Worm (Caenorhabditis elegans) whole organism, mixed stage, embryonic: ENCODE measurements around the gene F58E6.5.

ENCODE experiments used
- bed-3 ChIP-seq: fragments of 200-800 bp; sonication (Bioruptor generic); optimal IDR thresholded peaks from 3 replicates; lab custom pipeline; 2018; ENCODE audit warnings: mild to moderate bottlenecking, missing genetic modification characterization, moderate library complexity, missing compliant biosample characterization
- blmp-1 ChIP-seq: fragments of 150-350 bp; optimal IDR thresholded peaks from 2 replicates; lab custom pipeline; 2014; ENCODE audit warnings: missing biosample characterization, missing genetic modification characterization
- ceh-39 ChIP-seq: fragments of 150-350 bp; optimal IDR thresholded peaks from 2 replicates; lab custom pipeline; 2014; ENCODE audit warnings: missing biosample characterization, missing genetic modification characterization
- ceh-43 ChIP-seq: fragments of 200-800 bp; sonication (Bioruptor generic); optimal IDR thresholded peaks from 2 replicates; lab custom pipeline; 2018; ENCODE audit warnings: mild to moderate bottlenecking, missing genetic modification characterization, moderate library complexity, missing compliant biosample characterization
- ceh-83 ChIP-seq: fragments of 200-800 bp; sonication (Bioruptor generic); optimal IDR thresholded peaks from 2 replicates; lab custom pipeline; 2018; ENCODE audit warnings: mild to moderate bottlenecking, missing genetic modification characterization, missing compliant biosample characterization
- ces-1 ChIP-seq: fragments of 150-350 bp; optimal IDR thresholded peaks from 2 replicates; lab custom pipeline; 2014; ENCODE audit warnings: missing biosample characterization, missing genetic modification reagents, missing genetic modification characterization
- cnd-1 ChIP-seq: fragments of 200-800 bp; sonication (Bioruptor generic); optimal IDR thresholded peaks from 2 replicates; lab custom pipeline; 2018; ENCODE audit warnings: mild to moderate bottlenecking, missing genetic modification characterization, missing compliant biosample characterization
- drap-1 ChIP-seq: fragments of 200-800 bp; sonication (Bioruptor generic); optimal IDR thresholded peaks from 3 replicates; lab custom pipeline; 2018; ENCODE audit warnings: mild to moderate bottlenecking, missing genetic modification characterization, missing compliant biosample characterization
- elt-1 ChIP-seq: sonication (generic microtip); optimal IDR thresholded peaks from 2 replicates; lab custom pipeline; 2017; ENCODE audit warnings: missing genetic modification characterization, mild to moderate bottlenecking, missing compliant biosample characterization, antibody characterized with exemption, moderate library complexity, borderline replicate concordance; ENCODE audit not compliant: insufficient read depth
- elt-3 ChIP-seq: fragments of 150-350 bp; optimal IDR thresholded peaks from 2 replicates; lab custom pipeline; 2014; ENCODE audit warnings: missing biosample characterization, missing genetic modification characterization
- flh-1 ChIP-seq: fragments of 200-800 bp; sonication (Bioruptor generic); optimal IDR thresholded peaks from 2 replicates; lab custom pipeline; 2018; ENCODE audit warnings: mild to moderate bottlenecking, missing genetic modification characterization, moderate library complexity, missing compliant biosample characterization
- ham-2 ChIP-seq: fragments of 200-800 bp; sonication (Bioruptor generic); optimal IDR thresholded peaks from 2 replicates; lab custom pipeline; 2018; ENCODE audit warnings: mild to moderate bottlenecking, missing genetic modification characterization, missing compliant biosample characterization
- lin-32 ChIP-seq: fragments of 200-800 bp; sonication (Bioruptor generic); optimal IDR thresholded peaks from 2 replicates; lab custom pipeline; 2018; ENCODE audit warnings: mild to moderate bottlenecking, missing genetic modification characterization, missing compliant biosample characterization
- lsy-2 ChIP-seq: fragments of 150-350 bp; optimal IDR thresholded peaks from 2 replicates; lab custom pipeline; 2014; ENCODE audit warnings: missing biosample characterization, missing genetic modification characterization
- mab-5 ChIP-seq: fragments of 150-350 bp; optimal IDR thresholded peaks from 2 replicates; lab custom pipeline; 2014; ENCODE audit warnings: missing biosample characterization, missing genetic modification characterization
- mep-1 ChIP-seq: fragments of 150-350 bp; optimal IDR thresholded peaks from 2 replicates; lab custom pipeline; 2017; ENCODE audit warnings: missing biosample characterization, missing genetic modification reagents, missing genetic modification characterization, inconsistent platforms
- mls-2 ChIP-seq: sonication (generic microtip); optimal IDR thresholded peaks from 2 replicates; lab custom pipeline; 2016; ENCODE audit warnings: mild to moderate bottlenecking, missing genetic modification characterization, moderate library complexity, missing compliant biosample characterization
- nhr-12 ChIP-seq: fragments of 150-350 bp; optimal IDR thresholded peaks from 2 replicates; lab custom pipeline; 2014; ENCODE audit warnings: missing biosample characterization, missing genetic modification characterization
- nhr-2 ChIP-seq: fragments of 150-350 bp; optimal IDR thresholded peaks from 2 replicates; lab custom pipeline; 2014; ENCODE audit warnings: missing biosample characterization, missing genetic modification characterization
- nhr-237 ChIP-seq: fragments of 150-350 bp; optimal IDR thresholded peaks from 2 replicates; lab custom pipeline; 2014; ENCODE audit warnings: missing biosample characterization, missing genetic modification characterization
- nhr-28 ChIP-seq: fragments of 150-350 bp; optimal IDR thresholded peaks from 2 replicates; lab custom pipeline; 2014; ENCODE audit warnings: missing biosample characterization, missing genetic modification characterization
- nhr-76 ChIP-seq: sonication (generic microtip); optimal IDR thresholded peaks from 2 replicates; lab custom pipeline; 2017; ENCODE audit warnings: missing biosample characterization, missing genetic modification characterization
- pha-4 ChIP-seq: fragments of 150-350 bp; optimal IDR thresholded peaks from 2 replicates; lab custom pipeline; 2018; ENCODE audit warnings: missing biosample characterization, missing genetic modification reagents, missing genetic modification characterization
- sem-2 ChIP-seq: fragments of 200-800 bp; sonication (Bioruptor generic); optimal IDR thresholded peaks from 2 replicates; lab custom pipeline; 2018; ENCODE audit warnings: mild to moderate bottlenecking, missing genetic modification characterization, missing compliant biosample characterization
- snpc-4 ChIP-seq: fragments of 150-350 bp; optimal IDR thresholded peaks from 2 replicates; lab custom pipeline; 2014; ENCODE audit warnings: missing biosample characterization, missing genetic modification characterization
- sptf-1 ChIP-seq: sonication (generic microtip); optimal IDR thresholded peaks from 2 replicates; lab custom pipeline; 2017; ENCODE audit warnings: mild to moderate bottlenecking, missing genetic modification characterization, moderate library complexity, missing compliant biosample characterization
- tbx-8 ChIP-seq: fragments of 200-800 bp; sonication (Bioruptor generic); optimal IDR thresholded peaks from 2 replicates; lab custom pipeline; 2018; ENCODE audit warnings: mild to moderate bottlenecking, missing genetic modification characterization, moderate library complexity, missing compliant biosample characterization
- unc-120 ChIP-seq: sonication (generic microtip); optimal IDR thresholded peaks from 2 replicates; lab custom pipeline; 2017; ENCODE audit warnings: missing genetic modification characterization, missing compliant biosample characterization; ENCODE audit not compliant: poor library complexity, severe bottlenecking
- unc-39 ChIP-seq: fragments of 150-350 bp; optimal IDR thresholded peaks from 2 replicates; lab custom pipeline; 2014; ENCODE audit warnings: missing biosample characterization, missing genetic modification characterization
- unc-62 ChIP-seq: fragments of 150-350 bp; optimal IDR thresholded peaks from 2 replicates; lab custom pipeline; 2014; ENCODE audit warnings: missing biosample characterization, missing genetic modification reagents, missing genetic modification characterization
- zip-8 ChIP-seq: fragments of 150-350 bp; optimal IDR thresholded peaks from 2 replicates; lab custom pipeline; 2014; ENCODE audit warnings: missing biosample characterization, missing genetic modification characterization
- ztf-11 ChIP-seq: fragments of 150-350 bp; optimal IDR thresholded peaks from 2 replicates; lab custom pipeline; 2014; ENCODE audit warnings: missing biosample characterization, missing genetic modification characterization

The F58E6.5 gene

DNA sequence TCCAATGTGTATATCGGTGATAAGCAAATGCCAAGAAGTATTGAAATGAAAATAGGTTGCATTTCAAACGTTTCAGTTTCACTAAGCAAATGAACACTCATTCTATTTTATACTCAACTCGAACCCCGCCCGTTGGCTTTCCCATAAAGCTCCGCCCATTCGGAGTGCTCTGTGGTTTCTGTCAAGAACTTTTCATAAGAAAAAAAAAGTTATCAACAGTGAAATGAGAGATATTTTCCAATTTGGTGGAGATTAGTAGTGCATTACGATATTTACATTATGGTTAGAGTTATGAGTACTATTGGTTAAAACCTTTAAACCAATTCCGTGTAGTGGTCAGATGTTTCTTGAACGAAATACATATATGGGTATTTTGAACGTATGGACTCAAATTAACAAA, 4.1 kb downstream of the F58E6.5 start, which contains the start of gene F58E6.4:
F58E6.4 (minus strand) TSS at position 101 of the 400 bp plus-strand sequence.
- TF ChIP-seq ham-2 (GFP tag; lab: Kevin White, UChicago) (no peak), pha-4 (no peak), unc-62 (GFP tag; lab: Kevin White, UChicago) (no peak), unc-120 (tag; lab: Kevin White, UChicago) (no peak), sptf-1 (tag; lab: Kevin White, UChicago) (no peak), snpc-4 (tag; lab: Kevin White, UChicago) (no peak), mep-1 (tag; lab: Kevin White, UChicago) (no peak), nhr-12 (no peak), lin-32 (GFP tag; lab: Kevin White, UChicago) (no peak), ceh-43 (GFP tag; lab: Kevin White, UChicago) (no peak), tbx-8 (no peak), ceh-83 (GFP tag; lab: Kevin White, UChicago) (no peak), mls-2 (tag; lab: Kevin White, UChicago) (no peak), nhr-28 (tag; lab: Kevin White, UChicago) (no peak), ceh-39 (tag; lab: Kevin White, UChicago) (no peak), nhr-2 (tag; lab: Kevin White, UChicago) (no peak)

DNA sequence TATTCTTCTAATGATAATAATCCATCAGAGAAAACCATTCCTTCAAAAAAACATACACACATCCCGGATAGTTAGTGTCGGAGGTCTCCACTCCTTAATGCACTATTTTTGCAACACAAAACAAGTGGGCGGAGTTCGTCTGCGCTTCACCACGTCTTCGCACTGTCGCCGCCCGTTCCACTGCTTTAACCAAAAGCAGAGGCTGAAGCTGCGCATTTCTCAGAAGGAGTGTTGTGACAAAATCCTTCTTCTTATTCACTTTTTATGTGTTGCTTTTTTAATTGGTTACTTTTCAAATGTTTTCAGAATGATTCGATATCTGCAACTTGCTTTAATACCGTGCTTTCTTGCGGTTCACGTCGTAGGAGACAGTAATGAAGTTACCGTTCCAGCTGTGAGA, 9.4 kb downstream of the F58E6.5 start, which contains the start of gene F58E6.13:
F58E6.13 (plus strand) TSS at position 301 of the 400 bp plus-strand sequence.
- no peak for TF ChIP-seq tbx-8
- no peak for TF ChIP-seq flh-1 (GFP tag; lab: Kevin White, UChicago)
- no peak for TF ChIP-seq lsy-2 (tag; lab: Kevin White, UChicago)
- no peak for TF ChIP-seq nhr-12
- no peak for TF ChIP-seq ces-1 (GFP tag; lab: Kevin White, UChicago)
- TF ChIP-seq, all 35 proteins: peak for 0

DNA sequence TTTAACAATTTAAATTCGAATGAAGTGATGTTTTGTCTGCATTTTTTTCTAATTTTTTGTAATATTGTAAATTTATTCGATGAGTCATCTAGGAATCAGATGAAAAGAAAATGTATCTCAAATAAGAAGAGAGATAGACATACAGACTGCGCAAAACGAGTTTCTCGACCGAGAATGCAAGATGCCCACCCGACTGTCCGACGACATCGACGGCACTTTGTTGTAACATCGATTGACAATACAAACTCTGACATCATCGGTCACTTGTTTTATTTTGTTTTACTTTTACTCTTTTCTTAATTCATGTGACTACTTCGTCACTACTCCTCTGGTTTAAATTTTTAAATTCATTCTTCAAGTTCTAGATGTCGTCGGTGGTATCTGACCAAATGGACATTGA, 13.5 kb downstream of the F58E6.5 start, which contains the start of gene sta-2:
sta-2 (plus strand) TSS at position 349 of the 400 bp plus-strand sequence.
- TF ChIP-seq drap-1 (GFP tag; lab: Kevin White, UChicago) (no peak), flh-1 (GFP tag; lab: Kevin White, UChicago) (no peak), nhr-12 (no peak), unc-39 (tag; lab: Kevin White, UChicago) (no peak), nhr-76 (tag; lab: Kevin White, UChicago) (no peak), ztf-11 (tag; lab: Kevin White, UChicago) (no peak), pha-4 (no peak), nhr-237 (no peak), blmp-1 (tag; lab: Kevin White, UChicago) (no peak), elt-1 (tag; lab: Kevin White, UChicago) (no peak), sem-2 (no peak), bed-3 (no peak), zip-8 (no peak), tbx-8 (no peak), ceh-83 (GFP tag; lab: Kevin White, UChicago) (no peak), lsy-2 (tag; lab: Kevin White, UChicago) (no peak), ces-1 (GFP tag; lab: Kevin White, UChicago) (no peak), mab-5 (tag; lab: Kevin White, UChicago) (no peak), sptf-1 (tag; lab: Kevin White, UChicago) (no peak), nhr-2 (tag; lab: Kevin White, UChicago) (no peak)

DNA sequence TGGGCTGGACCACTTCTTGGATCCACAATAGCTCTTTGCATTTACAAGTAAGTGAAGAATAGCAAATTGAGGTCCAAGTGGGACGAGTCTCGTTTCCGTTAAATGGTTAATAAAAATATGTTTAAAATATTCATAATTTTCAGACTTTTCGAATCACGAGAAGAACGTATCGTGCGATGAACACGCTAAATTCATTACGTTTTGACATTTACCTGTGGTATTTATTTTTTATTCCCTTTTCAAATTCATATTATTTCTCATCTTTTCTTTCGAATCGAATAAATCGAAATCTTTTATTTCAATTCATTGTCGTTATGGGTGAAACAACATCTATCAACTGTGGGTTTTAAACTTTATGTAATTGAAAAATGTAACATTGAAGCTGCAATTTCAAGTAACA, 15.0 kb downstream of the F58E6.5 start, which contains the start of gene marc-1:
marc-1 (plus strand) TSS at position 301 of the 400 bp plus-strand sequence.
- no peak for TF ChIP-seq ces-1 (GFP tag; lab: Kevin White, UChicago)
- TF ChIP-seq, all 35 proteins: peak for 0

DNA sequence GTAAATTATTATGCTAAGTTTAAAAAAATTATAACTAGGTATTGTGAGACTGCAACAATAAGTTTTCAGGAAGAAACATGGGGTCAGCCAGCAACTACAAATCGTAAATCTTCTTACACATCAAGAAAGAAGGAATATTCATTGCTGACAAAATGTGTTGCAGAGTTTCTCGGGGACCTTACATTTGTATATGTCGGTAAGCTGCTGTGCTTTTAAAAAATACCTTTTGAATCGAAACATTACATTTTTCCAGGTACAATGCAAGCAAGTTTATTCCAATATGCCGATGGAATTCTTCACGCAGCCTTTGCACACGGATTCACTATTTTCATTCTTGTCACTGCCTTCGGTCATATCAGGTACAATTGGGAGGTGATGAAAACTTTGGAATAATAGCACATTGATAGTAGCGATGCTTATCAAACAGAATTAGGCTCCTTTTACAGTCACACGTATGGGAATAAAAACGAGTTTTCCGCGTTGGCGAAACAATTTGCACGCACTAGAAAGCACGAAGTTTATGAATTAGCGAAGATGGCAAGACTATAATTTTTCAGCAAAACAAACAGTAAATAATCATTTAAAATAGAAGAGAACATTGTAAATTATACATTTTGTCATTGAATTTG, 16.2 kb downstream of the F58E6.5 start:
- TF ChIP-seq unc-39 (tag; lab: Kevin White, UChicago) (no peak), elt-1 (tag; lab: Kevin White, UChicago) (no peak), cnd-1 (tag; lab: Kevin White, UChicago) (no peak), nhr-12 (no peak), nhr-28 (tag; lab: Kevin White, UChicago) (no peak), zip-8 (no peak), mls-2 (tag; lab: Kevin White, UChicago) (no peak), lsy-2 (tag; lab: Kevin White, UChicago) (no peak), blmp-1 (tag; lab: Kevin White, UChicago) (no peak), ceh-43 (GFP tag; lab: Kevin White, UChicago) (no peak), pha-4 (no peak), nhr-76 (tag; lab: Kevin White, UChicago) (no peak), ces-1 (GFP tag; lab: Kevin White, UChicago) (no peak), elt-3 (tag; lab: Kevin White, UChicago) (no peak), unc-62 (GFP tag; lab: Kevin White, UChicago) (no peak), bed-3 (no peak), lin-32 (GFP tag; lab: Kevin White, UChicago) (no peak), mep-1 (tag; lab: Kevin White, UChicago) (no peak)
